Worm (Caenorhabditis elegans) whole organism, L4/young adult: ENCODE measurements around the gene F10G2.10.
"Not testable (repeated sequence)": the region's sequence is repeated elsewhere in the genome, so short reads cannot be mapped to it uniquely, and the experiment has no call there.

ENCODE experiments used
- W03F9.2 ChIP-seq: fragments of 150-350 bp; optimal IDR thresholded peaks from 2 replicates; lab custom pipeline; 2014; ENCODE audit warnings: missing biosample characterization, missing genetic modification characterization
- dao-5 ChIP-seq: sonication (generic microtip); optimal IDR thresholded peaks from 2 replicates; lab custom pipeline; 2016; ENCODE audit warnings: missing genotype, missing genetic modification characterization, moderate library complexity, missing compliant biosample characterization
- him-1 ChIP-seq: sonication (generic microtip); optimal IDR thresholded peaks from 2 replicates; lab custom pipeline; 2016; ENCODE audit warnings: missing genotype, missing genetic modification reagents, missing genetic modification characterization, missing compliant biosample characterization

Gene F10G2.10

DNA sequence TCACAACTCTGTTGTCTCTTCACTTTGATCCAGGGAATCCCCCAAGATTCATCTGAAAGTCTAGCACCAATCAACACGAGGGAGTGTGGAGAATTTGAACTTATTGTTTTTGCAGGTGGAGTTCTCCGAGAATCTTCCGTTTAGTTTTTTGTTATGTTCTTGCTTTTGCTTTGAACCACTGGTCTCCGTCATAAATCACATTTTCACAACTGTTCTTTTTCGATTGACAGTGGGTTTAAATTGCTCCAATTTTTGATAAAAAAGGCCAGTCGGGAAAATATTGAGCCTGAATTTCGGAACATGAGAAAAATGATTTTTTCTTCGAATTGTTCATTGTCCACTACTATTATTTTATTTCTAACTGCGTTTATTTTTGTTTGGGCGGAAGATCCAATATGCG, at the start of gene F10G2.10:
TSS of gene F10G2.10 (plus strand) at position 301 of the 400 bp plus-strand sequence.
- no peak for TF ChIP-seq him-1 (tag; lab: Kevin White, UChicago)
- no peak for TF ChIP-seq W03F9.2
- TF ChIP-seq dao-5 (tag; lab: Kevin White, UChicago), result no peak

ce11 chrV:7274992-7275391, 47.0 kb upstream of the F10G2.10 start, which contains the start of gene C13A2.10:
Gene C13A2.10 (minus strand): TSS chrV:7275092.
- TF ChIP-seq dao-5 (tag; lab: Kevin White, UChicago) (no peak), W03F9.2 (no peak), him-1 (tag; lab: Kevin White, UChicago) (no peak)

DNA sequence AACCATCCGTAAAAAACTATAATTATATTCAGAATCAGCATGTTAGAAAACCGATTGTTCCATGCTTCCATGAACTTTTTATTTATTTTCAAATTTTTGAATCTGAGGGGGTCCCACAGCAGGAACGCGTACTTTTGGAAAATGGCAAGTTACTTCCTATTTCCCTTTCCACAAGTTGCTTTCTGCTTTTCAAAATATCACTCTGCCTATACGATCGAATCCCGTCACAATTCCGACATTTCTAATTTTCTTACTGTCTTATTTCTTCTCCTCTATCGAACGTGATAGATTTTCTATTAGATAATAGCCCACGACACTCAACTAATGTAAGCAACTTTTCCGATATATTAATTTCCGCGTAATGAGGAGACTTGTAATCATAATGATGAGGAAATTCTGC, 46.5 kb upstream of the F10G2.10 start, which contains the start of gene C13A2.5:
TSS of gene C13A2.5 (plus strand) at position 301 of the 400 bp plus-strand sequence.
- TF ChIP-seq W03F9.2 (no peak), him-1 (tag; lab: Kevin White, UChicago) (no peak), dao-5 (tag; lab: Kevin White, UChicago) (no peak)

ce11 chrV:7279090-7279489, 42.9 kb upstream of the F10G2.10 start, which contains the start of gene C13A2.4:
Gene C13A2.4 (plus strand): TSS chrV:7279390.
- no peak for TF ChIP-seq dao-5 (tag; lab: Kevin White, UChicago)
- no peak for TF ChIP-seq him-1 (tag; lab: Kevin White, UChicago)
- no peak for TF ChIP-seq W03F9.2

- TF ChIP-seq dao-5 (tag; lab: Kevin White, UChicago) (no peak), W03F9.2 (no peak), him-1 (tag; lab: Kevin White, UChicago) (no peak)
Observed at ce11 chrV:7282037-7282436, 40.0 kb upstream of the F10G2.10 start, which contains the start of gene C13A2.3. Gene C13A2.3 (plus strand): TSS chrV:7282337.

ce11 chrV:7288699-7289098, 33.3 kb upstream of the F10G2.10 start, which contains the start of gene C13A2.1:
Gene C13A2.1 (plus strand): TSS chrV:7288999.
- TF ChIP-seq him-1 (tag; lab: Kevin White, UChicago) (no peak), dao-5 (tag; lab: Kevin White, UChicago) (no peak), W03F9.2 (no peak)

DNA sequence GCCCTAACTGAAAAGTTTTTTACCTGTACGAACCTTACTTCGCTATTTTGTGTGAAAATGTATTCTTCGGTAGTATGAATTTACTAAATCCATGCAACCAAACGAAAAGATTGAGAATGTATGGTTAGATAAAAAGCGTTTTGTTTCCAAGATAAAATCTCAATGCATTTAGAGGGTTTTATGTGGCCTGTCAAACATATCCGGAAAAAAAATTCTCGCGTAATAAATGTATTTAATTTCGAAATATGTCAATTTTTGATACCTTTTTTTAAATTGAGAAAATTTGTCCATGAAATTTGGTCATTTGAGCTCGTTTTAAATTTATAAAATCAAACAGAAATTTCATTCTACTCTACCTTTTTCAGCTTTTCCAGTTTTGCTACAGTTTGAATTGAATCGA, 26.7 kb upstream of the F10G2.10 start, which contains the start of gene F07G11.4:
TSS of gene F07G11.4 (minus strand) at position 101 of the 400 bp plus-strand sequence.
- TF ChIP-seq W03F9.2 (no peak), him-1 (tag; lab: Kevin White, UChicago) (no peak), dao-5 (tag; lab: Kevin White, UChicago) (no peak)

- TF ChIP-seq W03F9.2, result no peak
Observed at ce11 chrV:7297263-7297662, 24.8 kb upstream of the F10G2.10 start, which contains the start of gene srj-32. Gene srj-32 (minus strand): TSS chrV:7297363.

ce11 chrV:7298463-7298862, 23.6 kb upstream of the F10G2.10 start, which contains the start of gene F07G11.3:
Gene F07G11.3 (plus strand): TSS chrV:7298763.
- TF ChIP-seq dao-5 (tag; lab: Kevin White, UChicago) (no peak), W03F9.2 (no peak), him-1 (tag; lab: Kevin White, UChicago) (no peak)

ce11 chrV:7304506-7304905, 17.5 kb upstream of the F10G2.10 start, which contains the start of gene F07G11.2:
Gene F07G11.2 (plus strand): TSS chrV:7304806.
- not testable (repeated sequence) for TF ChIP-seq him-1 (tag; lab: Kevin White, UChicago); dao-5 (tag; lab: Kevin White, UChicago); W03F9.2

- TF ChIP-seq dao-5 (tag; lab: Kevin White, UChicago) (no peak), him-1 (tag; lab: Kevin White, UChicago) (no peak), W03F9.2 (no peak)
Observed at ce11 chrV:7307089-7307488, 14.9 kb upstream of the F10G2.10 start, which contains the start of gene F07G11.1. Gene F07G11.1 (plus strand): TSS chrV:7307389.

DNA sequence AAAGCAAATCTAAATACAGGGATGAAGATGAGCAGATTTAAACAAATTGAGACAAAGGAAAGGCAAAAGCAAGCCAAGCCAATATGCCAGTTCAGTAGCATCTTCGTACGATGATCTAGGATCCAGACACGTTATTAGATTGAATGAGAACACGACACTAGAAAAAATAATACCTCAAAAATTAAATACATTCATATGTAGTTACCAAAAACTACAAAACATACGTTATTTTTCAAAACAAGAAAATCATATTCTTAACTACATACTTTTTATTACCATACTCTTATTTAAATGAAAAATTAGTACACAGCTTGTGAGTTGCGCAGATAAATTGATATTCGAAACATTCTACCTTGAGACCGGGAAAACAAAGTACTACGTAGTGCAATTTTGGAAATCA, 8.8 kb upstream of the F10G2.10 start, which contains the start of gene srx-6:
TSS of gene srx-6 (minus strand) at position 101 of the 400 bp plus-strand sequence.
- TF ChIP-seq W03F9.2 (no peak), dao-5 (tag; lab: Kevin White, UChicago) (no peak), him-1 (tag; lab: Kevin White, UChicago) (no peak)

DNA sequence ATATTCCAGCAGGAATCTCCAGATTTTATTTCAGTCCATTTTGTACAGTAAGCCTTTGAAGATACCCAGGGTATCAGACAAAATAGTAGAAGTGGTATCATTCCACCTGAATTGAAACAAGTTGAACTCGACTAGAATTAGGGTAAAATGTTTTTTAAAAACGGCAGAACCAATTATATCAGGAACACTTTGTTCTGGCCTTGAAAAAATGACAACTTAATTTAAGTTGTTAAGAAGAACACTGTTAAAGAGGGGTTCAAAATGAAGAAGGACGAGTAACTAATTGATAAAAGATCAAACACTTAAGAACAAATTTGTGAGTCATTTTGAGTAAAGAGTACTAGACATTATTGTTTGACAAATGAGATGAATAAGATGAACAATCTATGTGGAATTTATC, 1.1 kb upstream of the F10G2.10 start, which contains the start of gene lmd-4:
TSS of gene lmd-4 (minus strand) at position 101 of the 400 bp plus-strand sequence.
- no peak for TF ChIP-seq dao-5 (tag; lab: Kevin White, UChicago)
- no peak for TF ChIP-seq W03F9.2
- TF ChIP-seq him-1 (tag; lab: Kevin White, UChicago), result no peak

DNA sequence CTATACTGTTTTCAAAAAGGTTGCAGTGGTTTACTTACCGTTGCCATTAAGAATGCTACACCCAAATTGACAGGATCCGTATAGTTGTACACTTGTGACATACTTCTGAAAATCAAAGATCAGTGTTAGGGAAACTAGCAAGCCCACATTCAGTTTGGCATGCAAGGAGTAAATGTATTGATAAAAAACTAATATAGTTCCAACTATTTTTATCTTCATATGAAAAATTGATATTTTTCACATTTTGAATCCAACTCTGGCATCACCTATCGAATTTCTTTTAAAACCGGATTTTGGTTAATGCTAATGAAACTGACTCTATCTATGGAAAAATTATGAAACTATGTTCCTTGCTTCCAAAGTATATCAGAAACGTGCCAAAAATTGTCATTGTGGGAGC, 3.3 kb downstream of the F10G2.10 start, which contains the start of gene srx-92:
TSS of gene srx-92 (minus strand) at position 101 of the 400 bp plus-strand sequence.
- TF ChIP-seq dao-5 (tag; lab: Kevin White, UChicago) (no peak), W03F9.2 (no peak), him-1 (tag; lab: Kevin White, UChicago) (no peak)
